Worm (Caenorhabditis elegans) whole organism, L2 larva: ENCODE results near the gene C33D9.3.

Experiments
- C34F6.9 ChIP-seq: fragments of 150-350 bp; optimal IDR thresholded peaks from 2 replicates; lab custom pipeline; 2014; ENCODE audit warnings: missing biosample characterization, missing genetic modification characterization
- F13H6.1 ChIP-seq: sonication (generic microtip); optimal IDR thresholded peaks from 2 replicates; lab custom pipeline; 2016; ENCODE audit warnings: missing genetic modification characterization, missing compliant biosample characterization
- R02D3.7 ChIP-seq: fragments of 150-350 bp; optimal IDR thresholded peaks from 2 replicates; lab custom pipeline; 2014; ENCODE audit warnings: missing biosample characterization, missing genetic modification characterization
- Y55F3AM.14 ChIP-seq: fragments of 200-800 bp; sonication (Bioruptor generic); optimal IDR thresholded peaks from 2 replicates; lab custom pipeline; 2018; ENCODE audit warnings: mild to moderate bottlenecking, missing genetic modification characterization, missing compliant biosample characterization
- ZK546.5 ChIP-seq: sonication (generic microtip); optimal IDR thresholded peaks from 2 replicates; lab custom pipeline; 2017; ENCODE audit warnings: missing biosample characterization, missing genetic modification characterization
- alr-1 ChIP-seq: fragments of 150-350 bp; optimal IDR thresholded peaks from 2 replicates; lab custom pipeline; 2014; ENCODE audit warnings: missing biosample characterization, missing genetic modification characterization
- aly-2 ChIP-seq: fragments of 150-350 bp; optimal IDR thresholded peaks from 2 replicates; lab custom pipeline; 2014; ENCODE audit warnings: missing biosample characterization, missing genetic modification characterization
- ama-1 ChIP-seq: fragments of 150-350 bp; optimal IDR thresholded peaks from 2 replicates; lab custom pipeline; 2018; ENCODE audit warnings: inconsistent platforms
- blmp-1 ChIP-seq: sonication (generic microtip); optimal IDR thresholded peaks from 2 replicates; lab custom pipeline; 2017; ENCODE audit warnings: missing genetic modification characterization, mild to moderate bottlenecking, missing compliant biosample characterization, antibody characterized with exemption, moderate library complexity; ENCODE audit not compliant: insufficient read depth
- ceh-16 ChIP-seq: fragments of 150-350 bp; optimal IDR thresholded peaks from 2 replicates; lab custom pipeline; 2014; ENCODE audit warnings: missing biosample characterization, missing genetic modification characterization
- ceh-82 ChIP-seq: fragments of 150-350 bp; optimal IDR thresholded peaks from 2 replicates; lab custom pipeline; 2014; ENCODE audit warnings: missing biosample characterization, missing genetic modification characterization
- crh-2 ChIP-seq: sonication (generic microtip); optimal IDR thresholded peaks from 2 replicates; lab custom pipeline; 2017; ENCODE audit warnings: missing biosample characterization, missing genetic modification characterization
- egl-27 ChIP-seq: sonication (generic microtip); optimal IDR thresholded peaks from 3 replicates; lab custom pipeline; 2017; ENCODE audit warnings: missing biosample characterization, missing genetic modification reagents, missing genetic modification characterization
- elt-1 ChIP-seq: fragments of 150-350 bp; optimal IDR thresholded peaks from 2 replicates; lab custom pipeline; 2014; ENCODE audit warnings: missing biosample characterization, missing genetic modification characterization
- elt-3 ChIP-seq: sonication (generic microtip); optimal IDR thresholded peaks from 2 replicates; lab custom pipeline; 2017; ENCODE audit warnings: missing biosample characterization, missing genetic modification characterization
- fos-1 ChIP-seq: fragments of 150-350 bp; optimal IDR thresholded peaks from 2 replicates; lab custom pipeline; 2014; ENCODE audit warnings: missing biosample characterization, missing genetic modification characterization
- gmeb-1 ChIP-seq: fragments of 150-350 bp; optimal IDR thresholded peaks from 2 replicates; lab custom pipeline; 2014; ENCODE audit warnings: missing biosample characterization, missing genetic modification characterization
- lin-11 ChIP-seq: fragments of 150-350 bp; sonication (generic microtip); optimal IDR thresholded peaks from 2 replicates; lab custom pipeline; 2014; ENCODE audit warnings: missing biosample characterization, missing genetic modification characterization, inconsistent platforms, mixed read lengths
- lin-13 ChIP-seq: fragments of 150-350 bp; optimal IDR thresholded peaks from 2 replicates; lab custom pipeline; 2014; ENCODE audit warnings: missing biosample characterization, missing genetic modification reagents, missing genetic modification characterization
- lin-39 ChIP-seq: fragments of 150-350 bp; optimal IDR thresholded peaks from 2 replicates; lab custom pipeline; 2014; ENCODE audit warnings: missing biosample characterization, missing genetic modification reagents, missing genetic modification characterization
- lsy-2 ChIP-seq, 2 experiments: fragments of 150-350 bp in 1 of 2; sonication (generic microtip) in 1 of 2; optimal IDR thresholded peaks; 2 replicates each; lab custom pipeline; 2014 to 2017; ENCODE audit warnings: missing biosample characterization in 2 of 2, missing genetic modification characterization in 2 of 2
- mab-5 ChIP-seq: fragments of 150-350 bp; optimal IDR thresholded peaks from 2 replicates; lab custom pipeline; 2014; ENCODE audit warnings: missing biosample characterization, missing genetic modification characterization
- mbf-1 ChIP-seq: sonication (generic microtip); optimal IDR thresholded peaks from 2 replicates; lab custom pipeline; 2017; ENCODE audit warnings: missing biosample characterization, missing genetic modification characterization
- mdl-1 ChIP-seq, 2 experiments: fragments of 150-350 bp in 1 of 2; sonication (generic microtip) in 1 of 2; optimal IDR thresholded peaks; 2 replicates each; lab custom pipeline; 2017; ENCODE audit warnings: missing biosample characterization in 2 of 2, missing genetic modification characterization in 2 of 2
- nhr-10 ChIP-seq: sonication (generic microtip); optimal IDR thresholded peaks from 2 replicates; lab custom pipeline; 2017; ENCODE audit warnings: missing biosample characterization, missing genetic modification characterization
- nhr-11 ChIP-seq: fragments of 150-350 bp; optimal IDR thresholded peaks from 2 replicates; lab custom pipeline; 2014; ENCODE audit warnings: missing biosample characterization, missing genetic modification characterization
- nhr-12 ChIP-seq: fragments of 150-350 bp; optimal IDR thresholded peaks from 2 replicates; lab custom pipeline; 2014; ENCODE audit warnings: missing biosample characterization, missing genetic modification characterization
- nhr-129 ChIP-seq: fragments of 150-350 bp; optimal IDR thresholded peaks from 2 replicates; lab custom pipeline; 2014; ENCODE audit warnings: missing biosample characterization, missing genetic modification characterization
- nhr-21 ChIP-seq: fragments of 150-350 bp; optimal IDR thresholded peaks from 2 replicates; lab custom pipeline; 2014; ENCODE audit warnings: missing biosample characterization, missing genetic modification characterization
- nhr-23 ChIP-seq: fragments of 150-350 bp; optimal IDR thresholded peaks from 2 replicates; lab custom pipeline; 2014; ENCODE audit warnings: missing biosample characterization, missing genetic modification reagents, missing genetic modification characterization
- nhr-25 ChIP-seq: fragments of 150-350 bp; sonication (generic microtip); optimal IDR thresholded peaks from 3 replicates; lab custom pipeline; 2014; ENCODE audit warnings: missing biosample characterization, missing genetic modification characterization
- nhr-6 ChIP-seq: fragments of 150-350 bp; optimal IDR thresholded peaks from 2 replicates; lab custom pipeline; 2014; ENCODE audit warnings: missing biosample characterization, missing genetic modification characterization
- nhr-77 ChIP-seq: fragments of 150-350 bp; optimal IDR thresholded peaks from 2 replicates; lab custom pipeline; 2014; ENCODE audit warnings: missing biosample characterization, missing genetic modification characterization
- peb-1 ChIP-seq: fragments of 150-350 bp; optimal IDR thresholded peaks from 2 replicates; lab custom pipeline; 2014; ENCODE audit warnings: missing biosample characterization, missing genetic modification characterization
- sem-4 ChIP-seq: fragments of 150-350 bp; optimal IDR thresholded peaks from 2 replicates; lab custom pipeline; 2014; ENCODE audit warnings: missing biosample characterization, missing genetic modification reagents, missing genetic modification characterization
- skn-1 ChIP-seq: sonication (generic microtip); optimal IDR thresholded peaks from 2 replicates; lab custom pipeline; 2017; ENCODE audit warnings: missing biosample characterization, missing genetic modification characterization
- sma-3 ChIP-seq: sonication (generic microtip); optimal IDR thresholded peaks from 2 replicates; lab custom pipeline; 2016; ENCODE audit warnings: missing genetic modification reagents, missing genetic modification characterization, missing compliant biosample characterization
- sma-9 ChIP-seq, 2 experiments: fragments of 150-350 bp in 1 of 2; sonication (generic microtip) in 1 of 2; optimal IDR thresholded peaks; 2 replicates each; lab custom pipeline; 2014 to 2016; ENCODE audit warnings: missing genetic modification characterization in 2 of 2, mild to moderate bottlenecking in 1 of 2, missing biosample characterization in 1 of 2, missing compliant biosample characterization in 1 of 2, missing genetic modification reagents in 1 of 2, moderate library complexity in 1 of 2
- snpc-4 ChIP-seq: fragments of 150-350 bp; optimal IDR thresholded peaks from 2 replicates; lab custom pipeline; 2014; ENCODE audit warnings: missing biosample characterization, missing genetic modification characterization
- unc-39 ChIP-seq: fragments of 150-350 bp; optimal IDR thresholded peaks from 2 replicates; lab custom pipeline; 2014; ENCODE audit warnings: missing biosample characterization, missing genetic modification characterization
- unc-55 ChIP-seq: fragments of 150-350 bp; sonication (generic microtip); optimal IDR thresholded peaks from 3 replicates; lab custom pipeline; 2014; ENCODE audit warnings: missing biosample characterization, missing genetic modification reagents, missing genetic modification characterization
- unc-62 ChIP-seq: fragments of 150-350 bp; optimal IDR thresholded peaks from 2 replicates; lab custom pipeline; 2014; ENCODE audit warnings: missing biosample characterization, missing genetic modification reagents, missing genetic modification characterization
- zag-1 ChIP-seq: fragments of 150-350 bp; optimal IDR thresholded peaks from 2 replicates; lab custom pipeline; 2014; ENCODE audit warnings: missing biosample characterization, missing genetic modification characterization
- ztf-1 ChIP-seq: fragments of 200-800 bp; sonication (Bioruptor generic); conservative IDR thresholded peaks from 2 replicates; pipeline ENCODE4 v1.3.6; 2022; ENCODE audit warnings: missing genetic modification characterization, missing compliant biosample characterization
- ztf-4 ChIP-seq: fragments of 150-350 bp; optimal IDR thresholded peaks from 2 replicates; lab custom pipeline; 2014; ENCODE audit warnings: missing biosample characterization, missing genetic modification characterization

Gene C33D9.3

DNA sequence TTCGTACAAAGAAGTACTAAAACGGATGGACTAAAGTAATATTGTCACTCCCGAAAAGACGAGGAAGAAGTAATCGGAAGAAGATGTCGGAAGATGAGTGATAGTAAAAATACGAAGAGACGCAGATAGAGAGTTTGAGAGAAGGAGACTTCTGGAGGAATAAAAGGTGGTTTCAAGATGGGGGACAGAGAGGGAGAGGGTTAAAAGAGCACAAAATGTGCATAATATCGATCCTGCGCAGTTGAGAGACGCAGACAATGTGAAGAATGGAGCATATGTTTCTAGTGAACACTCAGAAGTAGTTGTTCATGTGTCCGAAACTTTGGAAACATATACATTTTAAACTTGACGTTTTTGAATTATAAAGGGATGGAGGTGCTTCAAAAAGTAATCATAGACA is 30.2 kb downstream of the C33D9.3 start:
- peak; percentile 62 for TF ChIP-seq sma-9 (GFP tag; optimal IDR thresholded peaks at IDR 0.05; lab: Kevin White, UChicago)
- no peak for TF ChIP-seq sma-9 (tag; optimal IDR thresholded peaks at IDR 0.05; lab: Kevin White, UChicago)
- TF ChIP-seq mab-5 (tag; lab: Kevin White, UChicago) = peak; percentile 0
- no peak for TF ChIP-seq ama-1 (lab: Kevin White, UChicago)
- TF ChIP-seq unc-55 (GFP tag; lab: Kevin White, UChicago) = peak; percentile 93
- TF ChIP-seq nhr-6 (tag; lab: Kevin White, UChicago) = peak; percentile 76
- no peak for TF ChIP-seq alr-1 (tag; lab: Kevin White, UChicago)
- no peak for TF ChIP-seq blmp-1 (tag; lab: Kevin White, UChicago)
- TF ChIP-seq nhr-10 = no peak
- TF ChIP-seq zag-1 = peak; percentile 49
- TF ChIP-seq nhr-11 (tag; lab: Kevin White, UChicago) = no peak
- TF ChIP-seq snpc-4 = no peak
- peak; percentile 40 to 71 for TF ChIP-seq lsy-2 (tag; optimal IDR thresholded peaks at IDR 0.05; lab: Kevin White, UChicago)
- peak; percentile 84 for TF ChIP-seq C34F6.9
- peak; percentile 50 for TF ChIP-seq sem-4 (tag; lab: Kevin White, UChicago)
- TF ChIP-seq aly-2 (tag; lab: Kevin White, UChicago) = no peak
- no peak for TF ChIP-seq peb-1 (tag; lab: Kevin White, UChicago)
- TF ChIP-seq sma-3 = no peak
- no peak for TF ChIP-seq fos-1 (tag; lab: Kevin White, UChicago)
- no peak for TF ChIP-seq elt-1 (tag; lab: Kevin White, UChicago)
- TF ChIP-seq Y55F3AM.14 = no peak
- peak; percentile 43 for TF ChIP-seq lin-13 (GFP tag; lab: Kevin White, UChicago)
- TF ChIP-seq F13H6.1 (tag; lab: Kevin White, UChicago) = peak; percentile 49
- TF ChIP-seq nhr-129 (tag; lab: Kevin White, UChicago) = peak; percentile 66
- TF ChIP-seq, all 48 proteins: peak for 11

- no peak for TF ChIP-seq crh-2 (tag; lab: Kevin White, UChicago)
- no peak for TF ChIP-seq C34F6.9
- no peak for TF ChIP-seq ceh-82 (tag; lab: Kevin White, UChicago)
- TF ChIP-seq ztf-4 (tag; lab: Kevin White, UChicago) = no peak
- no peak for TF ChIP-seq ceh-16 (tag; lab: Kevin White, UChicago)
- no peak for TF ChIP-seq peb-1 (tag; lab: Kevin White, UChicago)
- no peak for TF ChIP-seq ztf-1 (GFP tag; lab: Robert Waterston, UW)
- no peak for TF ChIP-seq ZK546.5
- TF ChIP-seq nhr-10 = no peak
- TF ChIP-seq nhr-77 (tag; lab: Kevin White, UChicago) = no peak
- no peak for TF ChIP-seq mbf-1
- TF ChIP-seq lin-13 (GFP tag; lab: Kevin White, UChicago) = no peak
- TF ChIP-seq lin-39 (tag; lab: Kevin White, UChicago) = no peak
- no peak for TF ChIP-seq unc-39 (tag; lab: Kevin White, UChicago)
- TF ChIP-seq snpc-4 = no peak
- no peak for TF ChIP-seq lin-11 (tag; lab: Kevin White, UChicago)
- TF ChIP-seq unc-62 (GFP tag; lab: Kevin White, UChicago) = no peak
- no peak for TF ChIP-seq lsy-2 (tag; optimal IDR thresholded peaks at IDR 0.05; lab: Kevin White, UChicago)
- TF ChIP-seq, all 48 proteins: peak for 0
These were observed 30.8 kb downstream of the C33D9.3 start, which contains the start of the genes F20C5.11 and klp-11 for ce11 chrIV:8761896-8762295. F20C5.11 (minus strand) TSS chrIV:8761996. klp-11 (minus strand) TSS chrIV:8762066.

DNA sequence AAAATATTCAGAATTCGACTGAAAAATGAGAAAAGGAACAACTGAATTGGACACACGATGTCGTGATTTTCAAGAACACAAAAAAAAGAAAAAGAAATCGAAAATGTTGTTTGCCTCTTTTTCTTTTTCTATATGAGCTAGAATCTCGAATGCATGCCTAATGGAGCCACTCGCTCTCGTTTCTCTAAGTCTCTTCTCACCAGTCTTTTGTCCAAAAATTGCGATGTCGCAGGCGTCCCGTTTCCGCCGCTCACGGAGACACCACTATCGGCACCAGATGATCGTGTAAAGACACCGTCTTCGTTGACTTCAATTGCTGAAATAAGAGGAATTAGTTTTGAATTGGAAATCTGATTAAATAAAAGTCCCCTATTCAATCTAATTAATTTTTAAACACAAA is 34.1 kb downstream of the C33D9.3 start:
- TF ChIP-seq nhr-11 (tag; lab: Kevin White, UChicago) (no peak), elt-1 (tag; lab: Kevin White, UChicago) (no peak), ztf-1 (GFP tag; lab: Robert Waterston, UW) (no peak), nhr-129 (tag; lab: Kevin White, UChicago) (peak; percentile 37), ZK546.5 (no peak), ceh-16 (tag; lab: Kevin White, UChicago) (no peak), skn-1 (no peak), gmeb-1 (no peak), C34F6.9 (peak; percentile 54), nhr-12 (tag; lab: Kevin White, UChicago) (no peak), lsy-2 (tag; optimal IDR thresholded peaks at IDR 0.05; lab: Kevin White, UChicago) (peak in 1 of 2 experiments; percentile 64), aly-2 (tag; lab: Kevin White, UChicago) (no peak), R02D3.7 (no peak), sem-4 (tag; lab: Kevin White, UChicago) (no peak), unc-39 (tag; lab: Kevin White, UChicago) (no peak), nhr-21 (tag; lab: Kevin White, UChicago) (no peak), unc-55 (GFP tag; lab: Kevin White, UChicago) (peak; percentile 85), mdl-1 (tag; optimal IDR thresholded peaks at IDR 0.05; lab: Kevin White, UChicago) (no peak), ama-1 (lab: Kevin White, UChicago) (no peak), elt-3 (tag; lab: Kevin White, UChicago) (no peak), lin-11 (tag; lab: Kevin White, UChicago) (no peak), mbf-1 (no peak), ceh-82 (tag; lab: Kevin White, UChicago) (no peak), zag-1 (peak; percentile 50), Y55F3AM.14 (no peak), egl-27 (tag; lab: Kevin White, UChicago) (no peak), sma-9 (GFP tag; optimal IDR thresholded peaks at IDR 0.05; lab: Kevin White, UChicago) (no peak), sma-9 (tag; optimal IDR thresholded peaks at IDR 0.05; lab: Kevin White, UChicago) (no peak), nhr-23 (tag; lab: Kevin White, UChicago) (no peak), blmp-1 (tag; lab: Kevin White, UChicago) (no peak), snpc-4 (no peak), lin-13 (GFP tag; lab: Kevin White, UChicago) (peak; percentile 34), F13H6.1 (tag; lab: Kevin White, UChicago) (no peak), nhr-25 (no peak), lin-39 (tag; lab: Kevin White, UChicago) (no peak)
